Fruit fly (Drosophila melanogaster) S2 (cell line): ENCODE measurements around the gene CG33490.

Experiments
- CG8478 ChIP-seq: fragments of >200 bp; optimal IDR thresholded peaks from 2 replicates; lab custom pipeline; 2018
- CTCF ChIP-seq, 2 experiments: fragments of >200 bp; optimal IDR thresholded peaks; 2 replicates each; lab custom pipeline; 2018

- TF ChIP-seq CG8478 (no peak), CTCF (optimal IDR thresholded peaks at IDR 0.05; lab: Kevin White, UChicago) (no peak)
These were observed 22.5 kb downstream of the CG33490 start for dm6 chr3L:11551949-11552348.
